Worm (Caenorhabditis elegans) whole organism, L4 larva: ENCODE data around the gene col-92.

Source experiments
- D1046.2 ChIP-seq: fragments of 200-800 bp; sonication (Bioruptor generic); IDR thresholded peaks from 2 replicates; pipeline ENCODE4 v1.3.6; 2022; ENCODE audit warnings: missing genetic modification characterization, missing compliant biosample characterization
- F10B5.3 ChIP-seq: sonication (generic microtip); optimal IDR thresholded peaks from 2 replicates; lab custom pipeline; 2016; ENCODE audit warnings: mild to moderate bottlenecking, missing genetic modification characterization, missing compliant biosample characterization
- F26F4.8 ChIP-seq: fragments of 200-800 bp; sonication (Bioruptor generic); conservative IDR thresholded peaks from 2 replicates; pipeline ENCODE4 v1.3.6; 2022; ENCODE audit warnings: missing genetic modification characterization, missing compliant biosample characterization
- F37D6.2 ChIP-seq: sonication (generic microtip); optimal IDR thresholded peaks from 2 replicates; lab custom pipeline; 2016; ENCODE audit warnings: mild to moderate bottlenecking, missing genetic modification characterization, missing compliant biosample characterization
- R02D3.7 ChIP-seq: fragments of 150-350 bp; sonication (generic microtip); optimal IDR thresholded peaks from 3 replicates; lab custom pipeline; 2014; ENCODE audit warnings: missing biosample characterization, missing genetic modification characterization
- T26A8.4 ChIP-seq: fragments of 200-800 bp; sonication (Bioruptor generic); IDR thresholded peaks from 2 replicates; pipeline ENCODE4 v1.3.6; 2022; ENCODE audit warnings: missing genetic modification characterization, missing compliant biosample characterization
- Y48G9A.11 ChIP-seq: fragments of 200-800 bp; sonication (Bioruptor generic); IDR thresholded peaks from 2 replicates; pipeline ENCODE4 v1.3.6; 2022; ENCODE audit warnings: missing genetic modification reagents, missing genetic modification characterization, missing compliant biosample characterization
- aha-1 ChIP-seq: fragments of 150-350 bp; peaks from one replicate; lab custom pipeline; 2014; ENCODE audit warnings: missing biosample characterization, missing genetic modification characterization
- aly-2 ChIP-seq: sonication (generic microtip); optimal IDR thresholded peaks from 2 replicates; lab custom pipeline; 2018; ENCODE audit warnings: missing biosample characterization, missing genetic modification characterization
- attf-4 ChIP-seq: sonication (generic microtip); optimal IDR thresholded peaks from 3 replicates; lab custom pipeline; 2017; ENCODE audit warnings: missing biosample characterization, missing genetic modification characterization
- ces-1 ChIP-seq: fragments of 150-350 bp; sonication (generic microtip); optimal IDR thresholded peaks from 4 replicates; lab custom pipeline; 2014; ENCODE audit warnings: missing biosample characterization, missing genetic modification reagents, missing genetic modification characterization
- dmd-6 ChIP-seq: fragments of 200-800 bp; sonication (Bioruptor generic); IDR thresholded peaks from 2 replicates; pipeline ENCODE4 v1.3.6; 2022; ENCODE audit warnings: missing genetic modification reagents, missing genetic modification characterization, missing compliant biosample characterization
- dmd-8 ChIP-seq: fragments of 200-800 bp; sonication (Bioruptor generic); IDR thresholded peaks from 2 replicates; pipeline ENCODE4 v1.3.6; 2022; ENCODE audit warnings: missing genetic modification characterization, missing compliant biosample characterization
- dpl-1 ChIP-seq: fragments of 150-350 bp; optimal IDR thresholded peaks from 2 replicates; lab custom pipeline; 2014; ENCODE audit warnings: missing biosample characterization, missing genetic modification reagents, missing genetic modification characterization
- egl-27 ChIP-seq: sonication (generic microtip); optimal IDR thresholded peaks from 3 replicates; lab custom pipeline; 2017; ENCODE audit warnings: missing biosample characterization, missing genetic modification reagents, missing genetic modification characterization
- egl-43 ChIP-seq: fragments of 200-800 bp; sonication (Bioruptor generic); IDR thresholded peaks from 2 replicates; pipeline ENCODE4 v1.3.6; 2022; ENCODE audit warnings: missing genetic modification reagents, missing genetic modification characterization, missing compliant biosample characterization
- lin-1 ChIP-seq: fragments of 200-800 bp; sonication (Bioruptor generic); IDR thresholded peaks from 2 replicates; pipeline ENCODE4 v1.3.6; 2022; ENCODE audit warnings: missing genetic modification reagents, missing genetic modification characterization, missing compliant biosample characterization
- lin-13 ChIP-seq: fragments of 150-350 bp; optimal IDR thresholded peaks from 2 replicates; lab custom pipeline; 2014; ENCODE audit warnings: missing biosample characterization, missing genetic modification reagents, missing genetic modification characterization
- lin-38 ChIP-seq: fragments of 200-800 bp; sonication (Bioruptor generic); IDR thresholded peaks from 2 replicates; pipeline ENCODE4 v1.3.6; 2022; ENCODE audit warnings: missing genetic modification reagents, missing genetic modification characterization, missing compliant biosample characterization
- lin-39 ChIP-seq: fragments of 150-350 bp; optimal IDR thresholded peaks from 2 replicates; lab custom pipeline; 2014; ENCODE audit warnings: missing biosample characterization, missing genetic modification reagents, missing genetic modification characterization
- madf-5 ChIP-seq, 2 experiments: fragments of 200-800 bp; sonication (Bioruptor generic); IDR thresholded peaks; 2 replicates each; pipeline ENCODE4 v1.3.6; 2022; ENCODE audit warnings: missing compliant biosample characterization in 2 of 2, missing genetic modification characterization in 2 of 2
- madf-9 ChIP-seq: fragments of 200-800 bp; sonication (Bioruptor generic); conservative IDR thresholded peaks from 2 replicates; pipeline ENCODE4 v1.3.6; 2022; ENCODE audit warnings: missing genetic modification reagents, missing genetic modification characterization, missing compliant biosample characterization
- mdl-1 ChIP-seq, 2 experiments: fragments of 150-350 bp in 1 of 2; sonication (generic microtip) in 1 of 2; optimal IDR thresholded peaks; 2 replicates each; lab custom pipeline; 2014 to 2017; ENCODE audit warnings: missing biosample characterization in 2 of 2, missing genetic modification characterization in 2 of 2
- mep-1 ChIP-seq: fragments of 150-350 bp; sonication (generic microtip); optimal IDR thresholded peaks from 3 replicates; lab custom pipeline; 2014; ENCODE audit warnings: missing biosample characterization, missing genetic modification characterization
- mxl-2 ChIP-seq: fragments of 200-800 bp; sonication (Bioruptor generic); conservative IDR thresholded peaks from 2 replicates; pipeline ENCODE4 v1.3.6; 2022; ENCODE audit warnings: missing genetic modification reagents, missing genetic modification characterization, missing compliant biosample characterization
- mxl-3 ChIP-seq: fragments of 200-800 bp; sonication (Bioruptor generic); optimal IDR thresholded peaks from 2 replicates; lab custom pipeline; 2018; ENCODE audit warnings: mild to moderate bottlenecking, missing genetic modification characterization, missing compliant biosample characterization
- nhr-111 ChIP-seq: fragments of 200-800 bp; sonication (Bioruptor generic); optimal IDR thresholded peaks from 2 replicates; lab custom pipeline; 2018; ENCODE audit warnings: mild to moderate bottlenecking, missing genetic modification characterization, missing compliant biosample characterization
- nhr-48 ChIP-seq: sonication (generic microtip); optimal IDR thresholded peaks from 2 replicates; lab custom pipeline; 2016; ENCODE audit warnings: mild to moderate bottlenecking, missing genetic modification characterization, missing compliant biosample characterization
- nhr-6 ChIP-seq: fragments of 150-350 bp; optimal IDR thresholded peaks from 2 replicates; lab custom pipeline; 2014; ENCODE audit warnings: missing biosample characterization, missing genetic modification characterization
- nhr-76 ChIP-seq: fragments of 150-350 bp; optimal IDR thresholded peaks from 2 replicates; lab custom pipeline; 2014; ENCODE audit warnings: missing biosample characterization, missing genetic modification characterization
- pha-4 ChIP-seq, 2 experiments: fragments of 150-350 bp in 1 of 2; fragments of 200-800 bp in 1 of 2; sonication (Bioruptor generic) in 1 of 2; IDR thresholded peaks in 1 of 2; optimal IDR thresholded peaks in 1 of 2; 2 replicates each; pipeline versions ENCODE4 v1.3.6 to Lab custom; 2014 to 2022; ENCODE audit warnings: missing genetic modification characterization in 2 of 2, missing genetic modification reagents in 2 of 2, missing biosample characterization in 1 of 2, missing compliant biosample characterization in 1 of 2
- saeg-2 ChIP-seq: fragments of 200-800 bp; sonication (Bioruptor generic); IDR thresholded peaks from 2 replicates; pipeline ENCODE4 v1.3.6; 2022; ENCODE audit warnings: missing genetic modification reagents, missing genetic modification characterization, missing compliant biosample characterization
- set-16 ChIP-seq: fragments of 200-800 bp; sonication (Bioruptor generic); IDR thresholded peaks from 2 replicates; pipeline ENCODE4 v1.3.6; 2022; ENCODE audit warnings: missing genetic modification reagents, missing genetic modification characterization, missing compliant biosample characterization
- spr-3 ChIP-seq: fragments of 200-800 bp; sonication (Bioruptor generic); optimal IDR thresholded peaks from 2 replicates; lab custom pipeline; 2018; ENCODE audit warnings: mild to moderate bottlenecking, missing genetic modification characterization, missing compliant biosample characterization
- tra-1 ChIP-seq: fragments of 200-800 bp; sonication (Bioruptor generic); IDR thresholded peaks from 2 replicates; pipeline ENCODE4 v1.3.6; 2022; ENCODE audit warnings: missing genetic modification reagents, missing genetic modification characterization, missing compliant biosample characterization
- unc-62 ChIP-seq, 3 experiments: fragments of 150-350 bp in 1 of 3; sonication (generic microtip); optimal IDR thresholded peaks in 2 of 3; peaks in 1 of 3; 1 replicate in 1 of 3; 2 replicates in 2 of 3; lab custom pipeline; 2014 to 2017; ENCODE audit warnings: missing biosample characterization in 3 of 3, missing genetic modification characterization in 3 of 3, missing genetic modification reagents in 3 of 3, missing genotype in 1 of 3
- zip-11 ChIP-seq: fragments of 200-800 bp; sonication (Bioruptor generic); IDR thresholded peaks from 2 replicates; pipeline ENCODE4 v1.3.6; 2022; ENCODE audit warnings: missing genetic modification characterization, missing compliant biosample characterization

Gene col-92

DNA sequence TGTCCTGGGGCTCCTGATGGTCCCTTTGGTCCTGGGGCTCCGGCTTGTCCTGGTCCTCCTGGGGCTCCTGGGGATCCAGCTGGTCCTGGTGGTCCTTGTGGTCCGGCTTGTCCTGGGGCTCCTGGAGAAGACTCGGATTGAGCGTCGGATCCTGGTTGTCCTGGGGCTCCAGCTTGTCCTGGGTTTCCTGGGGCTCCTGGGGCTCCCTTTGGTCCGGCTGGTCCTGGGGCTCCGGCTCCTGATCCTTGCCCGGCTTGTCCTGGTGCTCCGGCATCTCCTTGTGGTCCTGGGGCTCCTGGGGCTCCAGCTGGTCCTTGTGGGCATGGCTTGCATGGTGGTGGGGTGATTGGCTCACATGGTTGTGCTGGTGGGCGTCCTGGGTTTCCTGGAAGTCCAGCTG is 1.7 kb upstream of the col-92 start (continued):
- TF ChIP-seq madf-9 (GFP tag; lab: Robert Waterston, UW), result 0 out of 2 replicates have a peak, but pooled peaks have one; percentile 39
- TF ChIP-seq, all 104 proteins: peak for 13; not testable (repeated sequence) for 91

DNA sequence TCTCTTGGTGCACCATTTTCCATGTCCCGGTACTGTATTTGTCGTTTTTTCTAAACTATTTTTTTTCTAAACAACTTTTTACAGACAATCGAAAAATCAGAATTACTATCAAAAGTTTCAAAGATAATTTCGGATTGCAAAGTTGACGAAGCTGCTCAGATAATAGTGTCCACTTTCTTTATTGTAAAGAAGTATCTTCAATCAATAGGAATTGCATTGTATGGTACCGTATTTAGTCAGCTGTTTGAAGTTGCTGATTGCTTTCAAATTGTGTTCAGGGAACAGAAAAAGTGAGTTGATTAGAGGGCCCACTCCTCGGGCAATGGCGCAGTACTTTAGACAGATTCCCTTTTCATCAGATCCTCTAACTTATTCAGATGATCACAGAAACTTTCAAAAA is 1.5 kb downstream of the col-92 start:
- TF ChIP-seq unc-62 (GFP tag; optimal IDR thresholded peaks at IDR 0.05 in 1 of 2; lab: Kevin White, UChicago) (peak in 1 of 2 experiments; percentile 96), unc-62 (tag; optimal IDR thresholded peaks at IDR 0.05; lab: Kevin White, UChicago) (no peak), tra-1 (GFP tag; lab: Robert Waterston, UW) (no peak), T26A8.4 (GFP tag; lab: Robert Waterston, UW) (peak; percentile 10; the same call in 1 of the 2 replicates)

DNA sequence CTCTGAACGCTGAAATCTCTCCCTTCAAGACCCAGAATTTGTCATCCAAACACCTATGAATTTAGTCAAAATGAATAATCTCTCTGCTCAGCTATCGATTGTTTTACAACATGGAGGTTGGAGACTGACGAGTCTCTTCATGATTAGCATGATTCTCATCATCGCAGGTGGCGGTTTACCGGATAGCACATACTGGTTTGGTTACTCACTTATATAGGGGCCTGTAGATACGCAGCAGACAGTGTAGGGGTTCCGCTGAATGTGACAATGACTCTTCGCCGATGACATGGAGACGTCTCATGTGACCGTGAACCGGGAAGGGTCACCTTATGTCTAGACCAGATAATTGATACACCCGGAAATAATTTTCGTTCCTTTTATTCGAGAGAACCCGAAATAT is 6.5 kb downstream of the col-92 start:
- no peak for TF ChIP-seq lin-1 (GFP tag; lab: Robert Waterston, UW)
- TF ChIP-seq nhr-48 (tag; lab: Kevin White, UChicago), result no peak
- TF ChIP-seq lin-38, result no peak
- no peak for TF ChIP-seq dmd-6 (GFP tag; lab: Robert Waterston, UW)
- TF ChIP-seq dmd-8 (GFP tag; lab: Robert Waterston, UW), result no peak
- no peak for TF ChIP-seq nhr-76 (tag; lab: Kevin White, UChicago)
- no peak for TF ChIP-seq F10B5.3 (tag; lab: Kevin White, UChicago)
- no peak for TF ChIP-seq mxl-3
- TF ChIP-seq, all 104 proteins: peak for 0

DNA sequence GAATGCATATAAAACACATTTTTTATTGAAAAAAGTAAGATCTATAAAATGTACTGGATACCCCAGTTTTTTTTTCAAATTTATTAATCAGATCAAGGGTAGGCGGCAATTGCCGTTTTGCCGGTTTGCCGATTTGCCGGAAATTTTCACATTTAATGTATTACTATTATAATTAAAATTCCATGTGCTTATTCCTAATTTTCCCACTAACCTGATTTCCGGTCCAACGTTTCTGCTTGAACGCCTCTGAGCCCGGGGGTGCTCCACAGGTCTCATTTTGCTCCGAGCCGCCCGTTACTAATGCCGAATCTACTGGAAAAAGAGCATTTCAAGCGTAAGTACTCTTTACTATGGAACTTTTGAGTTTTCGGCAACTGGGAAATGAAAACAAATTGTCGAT is 13.4 kb downstream of the col-92 start, which contains the start of gene dhc-4:
TSS of gene dhc-4 (plus strand) at position 301 of the 400 bp plus-strand sequence.
- no peak for TF ChIP-seq aly-2 (tag; lab: Kevin White, UChicago)
- no peak for TF ChIP-seq Y48G9A.11 (GFP tag; lab: Robert Waterston, UW)
- TF ChIP-seq D1046.2, result no peak
- TF ChIP-seq mep-1, result no peak

DNA sequence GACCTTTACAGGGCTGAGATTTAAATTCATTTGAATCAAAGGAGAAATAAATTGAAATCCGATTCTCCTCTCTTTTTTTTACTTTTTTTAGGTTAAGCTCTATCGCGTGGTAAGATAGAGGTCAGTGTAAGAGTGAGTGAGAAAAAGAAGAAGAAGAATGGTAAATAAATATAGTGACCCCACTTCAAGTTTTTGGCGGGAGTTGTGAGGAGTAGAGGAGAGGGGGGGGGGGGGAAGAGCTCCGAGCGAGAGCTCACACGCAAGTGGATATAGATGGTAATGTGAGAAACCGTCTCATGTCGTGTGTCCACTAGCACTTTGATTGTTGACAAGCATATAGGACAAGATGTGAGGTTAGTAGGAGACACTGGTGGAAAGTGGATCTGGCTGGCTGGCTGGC is 16.0 kb downstream of the col-92 start, which contains the start of gene W05B2.2:
TSS of gene W05B2.2 (minus strand) at position 101 of the 400 bp plus-strand sequence.
- TF ChIP-seq nhr-76 (tag; lab: Kevin White, UChicago), result no peak
- no peak for TF ChIP-seq attf-4 (tag; lab: Kevin White, UChicago)
- TF ChIP-seq egl-43 (GFP tag; lab: Robert Waterston, UW), result no peak
- TF ChIP-seq F37D6.2 (tag; lab: Kevin White, UChicago), result no peak
- TF ChIP-seq nhr-48 (tag; lab: Kevin White, UChicago), result no peak

DNA sequence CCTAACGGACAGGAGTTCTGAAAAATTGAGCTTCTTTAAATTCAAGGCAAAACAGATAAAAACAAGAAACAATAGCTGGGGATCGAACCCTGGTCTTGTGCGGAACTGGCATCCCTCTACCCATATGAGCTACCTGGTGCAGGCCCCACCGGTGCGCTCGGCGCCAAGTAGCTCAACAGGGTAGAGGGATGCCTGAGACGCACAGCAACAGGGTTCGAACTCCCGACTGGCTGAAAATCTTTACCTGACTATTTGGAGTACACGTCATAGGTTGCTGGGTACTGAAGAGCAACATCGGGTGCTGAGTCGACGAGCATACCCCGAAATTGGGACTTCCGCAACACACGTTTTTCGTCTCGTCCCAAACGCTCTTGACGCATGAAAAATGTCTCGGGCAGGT is 20.1 kb downstream of the col-92 start:
- TF ChIP-seq R02D3.7 (tag; lab: Kevin White, UChicago) (no peak), saeg-2 (GFP tag; lab: Robert Waterston, UW) (0 out of 2 replicates have a peak, but pooled peaks have one; percentile 44), lin-13 (GFP tag; lab: Kevin White, UChicago) (no peak), set-16 (GFP tag; lab: Robert Waterston, UW) (peak; percentile 40; the same call in 1 of the 2 replicates)

DNA sequence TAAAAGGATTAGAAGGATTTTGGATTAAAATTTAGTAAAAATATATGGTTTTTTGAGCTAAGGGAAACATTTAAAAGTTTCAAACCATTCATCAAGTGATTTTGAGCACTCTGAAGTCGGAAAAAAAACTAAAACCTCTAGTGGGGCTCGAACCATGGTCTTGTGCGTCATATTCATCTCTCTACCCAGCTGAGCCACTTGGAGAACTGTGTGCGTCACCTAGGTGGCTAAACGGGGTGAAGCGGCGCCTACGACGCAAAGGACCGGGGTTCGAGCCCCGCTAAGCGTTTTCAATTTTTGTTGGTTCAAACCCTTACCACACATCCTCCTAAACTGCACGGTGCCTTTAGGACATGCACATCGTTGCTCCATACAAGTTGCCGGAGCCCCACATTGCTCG is 22.7 kb downstream of the col-92 start:
- TF ChIP-seq zip-11, result no peak
- TF ChIP-seq ces-1 (GFP tag; lab: Kevin White, UChicago), result no peak
- no peak for TF ChIP-seq madf-5 (GFP tag; IDR thresholded peaks at IDR 0.05; lab: Robert Waterston, UW)
- no peak for TF ChIP-seq lin-39
- TF ChIP-seq F10B5.3 (tag; lab: Kevin White, UChicago), result no peak
- TF ChIP-seq spr-3, result no peak
- TF ChIP-seq nhr-6 (tag; lab: Kevin White, UChicago), result no peak
- no peak for TF ChIP-seq mxl-2 (GFP tag; lab: Robert Waterston, UW)
- TF ChIP-seq pha-4 (GFP tag; IDR thresholded peaks at IDR 0.05; lab: Robert Waterston, UW), result no peak
- TF ChIP-seq pha-4 (tag; optimal IDR thresholded peaks at IDR 0.05; lab: Kevin White, UChicago), result no peak
- TF ChIP-seq tra-1 (GFP tag; lab: Robert Waterston, UW), result no peak
- TF ChIP-seq aha-1 (tag; lab: Kevin White, UChicago), result no peak
- TF ChIP-seq dpl-1 (GFP tag; lab: Kevin White, UChicago), result no peak
- TF ChIP-seq nhr-111 (GFP tag; lab: Kevin White, UChicago), result no peak
- no peak for TF ChIP-seq F26F4.8
- TF ChIP-seq mdl-1 (tag; optimal IDR thresholded peaks at IDR 0.05; lab: Kevin White, UChicago), result no peak
- TF ChIP-seq lin-38, result no peak
- TF ChIP-seq egl-27 (tag; lab: Kevin White, UChicago), result no peak
- no peak for TF ChIP-seq nhr-48 (tag; lab: Kevin White, UChicago)
